Fruit fly (Drosophila melanogaster): ENCODE data around the gene CG9515.

CG9515 gene

DNA sequence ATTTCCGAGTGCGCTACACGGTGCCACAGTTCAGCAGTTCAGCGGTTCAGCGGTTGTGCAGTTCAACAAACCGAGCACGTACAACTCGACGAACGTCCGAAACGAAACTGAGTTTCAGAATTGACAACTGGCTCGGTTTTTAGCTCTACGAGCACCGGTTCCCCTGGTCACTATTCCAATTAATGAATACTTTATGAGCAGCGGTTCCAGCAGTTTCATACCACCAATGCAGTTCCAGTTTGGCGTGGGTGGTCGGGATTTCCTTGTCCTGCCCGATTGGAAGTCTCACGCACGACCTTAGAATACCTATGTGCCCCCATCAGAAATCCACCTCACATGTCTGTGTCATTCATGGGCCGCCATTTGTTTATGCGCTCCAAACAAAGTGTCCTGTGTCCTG, 32.3 kb upstream of the CG9515 start, which contains the start of gene CG9541 (continued):
- TF ChIP-seq CG11560 (tag; IDR thresholded peaks at IDR 0.05) (no peak), CG10147 (GFP tag; optimal IDR thresholded peaks at IDR 0.05) (no peak), dysf (GFP tag; IDR thresholded peaks at IDR 0.05) (peak; percentile 5; the same call in 1 of the 3 replicates), CG43689 (GFP tag; IDR thresholded peaks at IDR 0.05) (no peak), odd (GFP tag; optimal IDR thresholded peaks at IDR 0.05) (no peak), fd102C (GFP tag; optimal IDR thresholded peaks at IDR 0.05) (no peak), CG17912 (GFP tag; optimal IDR thresholded peaks at IDR 0.05) (no peak), CG17359 (tag; optimal IDR thresholded peaks at IDR 0.05) (no peak), disco-r (GFP tag; optimal IDR thresholded peaks at IDR 0.05) (no peak), CG10543 (GFP tag; optimal IDR thresholded peaks at IDR 0.05) (no peak), tna (GFP tag; IDR thresholded peaks at IDR 0.05; ENCODE audit: partially characterized antibody) (0 out of 2 replicates have a peak, but pooled peaks have one; percentile 19)

DNA sequence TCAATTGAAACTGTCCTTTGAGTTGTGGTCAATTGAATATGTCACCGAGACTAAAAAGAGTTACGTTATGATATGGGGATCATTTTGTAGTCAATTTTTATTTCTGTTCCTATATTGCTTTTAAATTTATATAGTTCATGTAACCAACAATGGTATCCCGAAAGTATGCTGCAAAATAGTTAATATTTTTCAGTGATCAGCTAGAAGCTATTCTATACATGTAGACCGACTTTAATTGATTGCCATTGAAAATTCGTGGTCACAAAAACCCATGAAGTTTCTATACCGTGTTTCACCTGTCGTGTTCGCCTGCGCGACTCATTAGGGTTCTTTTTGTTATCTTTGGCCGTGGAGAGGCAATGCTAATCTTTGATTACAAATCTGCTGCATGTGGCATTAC, 31.4 kb upstream of the CG9515 start:
- no peak for TF ChIP-seq ap (GFP tag; IDR thresholded peaks at IDR 0.05)
- TF ChIP-seq sug (tag; optimal IDR thresholded peaks at IDR 0.05), result peak; percentile 2
- peak; percentile 5 for TF ChIP-seq CG15601 (tag; optimal IDR thresholded peaks at IDR 0.05)
- TF ChIP-seq abd-A (tag; optimal IDR thresholded peaks at IDR 0.05), result no peak
- no peak for TF ChIP-seq emc (GFP tag; optimal IDR thresholded peaks at IDR 0.05)
- TF ChIP-seq CG7987 (GFP tag; optimal IDR thresholded peaks at IDR 0.05), result no peak
- TF ChIP-seq CG2199 (GFP tag; IDR thresholded peaks at IDR 0.05), result peak; percentile 93

DNA sequence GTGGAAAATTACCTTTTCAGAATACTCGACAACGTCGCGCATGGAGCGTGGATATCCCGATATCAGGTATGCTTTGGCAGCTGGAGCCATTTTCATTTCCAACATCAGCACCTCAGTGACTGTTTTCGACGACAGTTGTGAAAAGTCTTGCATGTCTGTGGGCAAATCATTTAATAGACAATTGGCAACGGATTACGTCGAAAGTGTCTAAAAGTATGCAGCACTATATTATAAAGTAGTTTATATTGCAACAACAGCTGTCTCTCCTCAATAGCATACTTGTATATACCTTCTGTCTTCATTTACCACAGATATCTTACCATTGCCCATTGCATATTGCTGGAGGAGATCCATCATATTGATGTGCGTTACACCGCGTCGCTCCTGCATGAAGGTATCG, 29.8 kb upstream of the CG9515 start:
- TF ChIP-seq CG17612 (GFP tag; IDR thresholded peaks at IDR 0.05), result peak; percentile 100
- peak; percentile 70 for TF ChIP-seq CG8290 (GFP tag; optimal IDR thresholded peaks at IDR 0.05)
- peak in 1 of 2 experiments; percentile 38 for TF ChIP-seq CG8290 (tag; optimal IDR thresholded peaks at IDR 0.05)
- TF ChIP-seq cato (GFP tag; optimal IDR thresholded peaks at IDR 0.05; ENCODE audit: borderline replicate concordance), result no peak
- no peak for TF ChIP-seq CG10654 (GFP tag; optimal IDR thresholded peaks at IDR 0.05)

DNA sequence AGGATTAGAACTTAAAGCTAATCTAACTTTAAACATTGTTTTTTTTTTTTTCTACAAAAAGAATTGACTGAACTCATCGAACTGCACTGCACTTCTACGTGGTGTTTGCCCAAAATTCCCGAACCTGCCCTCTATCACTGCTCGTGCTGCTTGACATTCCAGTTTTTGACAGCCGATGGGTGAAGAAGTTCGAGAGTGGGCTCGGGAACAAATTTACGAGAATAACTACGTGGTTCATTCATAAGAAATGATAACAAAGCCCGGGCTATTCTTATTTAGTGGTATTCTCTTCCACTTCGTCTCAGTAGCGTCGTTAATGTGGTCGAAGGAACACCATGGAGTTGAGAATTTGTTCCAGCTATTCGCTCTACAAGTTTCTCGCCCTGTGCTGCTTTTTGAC, 24.2 kb upstream of the CG9515 start, which contains the start of gene CG18088:
CG18088 (plus strand) TSS at position 301 of the 400 bp plus-strand sequence.
- TF ChIP-seq CG11695 (GFP tag; IDR thresholded peaks at IDR 0.05) (no peak), Deaf1 (tag; optimal IDR thresholded peaks at IDR 0.05) (peak; percentile 45), CG12219 (GFP tag; optimal IDR thresholded peaks at IDR 0.05) (no peak)

DNA sequence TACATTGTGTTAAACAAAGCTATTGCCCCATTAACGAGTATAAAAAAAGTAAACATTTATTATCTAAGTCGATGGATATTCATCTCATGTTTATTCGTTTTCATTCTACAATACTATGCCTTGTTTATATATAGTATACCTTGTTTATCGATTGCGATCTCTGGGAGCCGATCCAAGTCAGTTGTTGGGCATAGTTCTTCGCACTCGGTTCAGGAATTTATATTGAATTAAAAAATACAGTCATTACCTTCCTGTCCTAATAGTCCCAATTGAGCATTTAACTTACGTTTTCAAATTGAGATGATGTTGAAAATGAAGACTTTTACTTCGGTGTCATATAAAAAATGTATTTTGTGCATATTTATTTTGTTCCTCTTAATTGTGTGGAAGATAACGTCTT, 21.6 kb upstream of the CG9515 start, which contains the start of gene CG32984:
CG32984 (plus strand) TSS at position 301 of the 400 bp plus-strand sequence.
- TF ChIP-seq CHES-1-like (GFP tag; optimal IDR thresholded peaks at IDR 0.05), result no peak
- TF ChIP-seq CG12659 (GFP tag; optimal IDR thresholded peaks at IDR 0.05), result no peak
- TF ChIP-seq Trl (optimal IDR thresholded peaks at IDR 0.05), result no peak
- TF ChIP-seq Trl (GFP tag; optimal IDR thresholded peaks at IDR 0.05), result no peak

DNA sequence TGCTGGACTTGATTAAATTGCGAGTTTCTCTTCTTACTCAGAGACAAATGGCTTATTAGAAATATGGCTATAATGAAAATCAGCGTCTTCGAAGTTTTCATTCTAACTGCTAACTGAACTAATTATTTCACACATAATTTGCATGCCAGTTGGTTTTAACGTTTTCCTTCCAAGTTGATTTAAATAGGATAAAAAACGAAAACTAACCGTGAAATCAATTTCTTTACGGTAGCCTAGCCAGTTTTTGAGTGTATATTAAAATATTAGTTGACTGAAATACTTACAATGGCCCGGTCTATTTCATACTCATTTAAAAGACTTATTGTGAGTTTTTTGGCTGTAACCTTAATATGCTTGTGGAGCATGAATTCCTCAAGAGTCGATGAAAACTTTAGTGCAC, 19.2 kb upstream of the CG9515 start, which contains the start of the genes CG9525 and CG32985:
CG9525 (minus strand) TSS at position 101 of the 400 bp plus-strand sequence.
CG32985 (plus strand) TSS at position 280 of the 400 bp plus-strand sequence.
- TF ChIP-seq croc (GFP tag; conservative IDR thresholded peaks at IDR 0.05) (no peak), Kr (GFP tag; optimal IDR thresholded peaks at IDR 0.05) (no peak), CG30020 (tag; optimal IDR thresholded peaks at IDR 0.05) (no peak), CG30403 (GFP tag; optimal IDR thresholded peaks at IDR 0.05) (no peak), crp (GFP tag; optimal IDR thresholded peaks at IDR 0.05) (no peak)
